Fruit fly (Drosophila melanogaster) whole organism, larva: ENCODE results near the gene CG13044.

Experiments used
- noc ChIP-seq: fragments of 200-800 bp; sonication (Bioruptor generic); optimal IDR thresholded peaks from 3 replicates; lab custom pipeline; 2019; ENCODE audit warnings: missing biosample characterization, mild to moderate bottlenecking, missing genetic modification characterization, moderate library complexity

The CG13044 gene

dm6 chr3L:16326657-16327056, 23.7 kb upstream of the CG13044 start, which contains the start of the genes CG13040 and CG13039:
Gene CG13040, minus strand, starts transcription at chr3L:16326757.
Gene CG13039, minus strand, starts transcription at chr3L:16326762.
- TF ChIP-seq noc (tag; lab: Kevin White, UChicago): no peak

- TF ChIP-seq noc (tag; lab: Kevin White, UChicago): no peak
Measured at dm6 chr3L:16323372-16323771, 20.4 kb upstream of the CG13044 start, which contains the start of gene CG13059. Gene CG13059, plus strand, starts transcription at chr3L:16323672.

dm6 chr3L:16321172-16321571, 18.2 kb upstream of the CG13044 start, which contains the start of gene CG42718:
Gene CG42718, minus strand, starts transcription at chr3L:16321272.
- no peak for TF ChIP-seq noc (tag; lab: Kevin White, UChicago)

DNA sequence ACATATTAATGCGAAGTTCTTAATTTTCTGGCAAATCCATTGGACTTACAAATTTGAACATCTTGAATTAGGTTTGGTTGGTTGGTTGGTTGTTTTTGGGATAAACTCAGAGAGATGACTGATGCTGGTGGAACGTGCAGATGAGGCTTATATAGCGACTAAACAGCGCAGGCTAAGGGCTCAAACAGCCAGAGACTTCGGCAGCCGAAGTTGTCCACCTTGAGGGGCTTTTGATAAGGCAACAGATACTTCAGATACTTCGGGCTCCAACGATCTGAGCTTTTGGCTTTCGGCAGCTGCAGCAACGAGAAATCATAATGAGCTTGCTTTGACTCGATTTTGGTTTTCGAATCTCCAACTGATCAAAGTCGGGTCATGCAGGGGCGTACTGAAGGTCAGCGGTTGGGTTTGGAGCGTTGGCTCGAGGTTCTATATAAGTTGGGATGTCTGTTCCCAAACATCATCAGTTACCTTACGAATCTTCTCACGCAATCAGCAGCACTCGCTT, 16.5 kb upstream of the CG13044 start, which contains the start of the genes CG13041 and CG13060:
TSS of gene CG13041 (minus strand) at position 128 of the 508 bp plus-strand sequence.
TSS of gene CG13060 (plus strand) at position 458 of the 508 bp plus-strand sequence.
- TF ChIP-seq noc (tag; lab: Kevin White, UChicago): no peak

DNA sequence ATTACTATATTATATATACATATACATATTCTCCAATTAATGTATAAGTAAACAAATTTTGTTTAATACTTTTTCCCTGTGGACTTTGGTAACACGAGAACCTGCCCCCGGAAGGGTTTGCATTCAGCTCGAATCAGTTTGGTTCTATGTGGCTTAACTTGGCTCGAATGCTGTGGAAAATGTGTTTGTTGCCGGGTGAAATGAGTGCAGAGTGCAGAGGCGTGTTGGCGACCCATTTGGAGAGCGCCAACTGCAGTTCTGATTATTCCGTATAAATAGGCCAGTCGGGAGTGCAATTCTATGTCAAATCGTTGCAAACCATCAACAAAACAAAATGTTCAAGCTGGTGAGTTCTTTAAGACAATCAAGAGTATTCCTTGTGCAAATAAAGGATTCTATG, 14.7 kb upstream of the CG13044 start, which contains the start of gene Nplp3:
TSS of gene Nplp3 (plus strand) at position 301 of the 400 bp plus-strand sequence.
- TF ChIP-seq noc (tag; lab: Kevin White, UChicago): no peak

dm6 chr3L:16313985-16314384, 11.0 kb upstream of the CG13044 start, which contains the start of gene CG13062:
Gene CG13062, plus strand, starts transcription at chr3L:16314285.
- no peak for TF ChIP-seq noc (tag; lab: Kevin White, UChicago)

DNA sequence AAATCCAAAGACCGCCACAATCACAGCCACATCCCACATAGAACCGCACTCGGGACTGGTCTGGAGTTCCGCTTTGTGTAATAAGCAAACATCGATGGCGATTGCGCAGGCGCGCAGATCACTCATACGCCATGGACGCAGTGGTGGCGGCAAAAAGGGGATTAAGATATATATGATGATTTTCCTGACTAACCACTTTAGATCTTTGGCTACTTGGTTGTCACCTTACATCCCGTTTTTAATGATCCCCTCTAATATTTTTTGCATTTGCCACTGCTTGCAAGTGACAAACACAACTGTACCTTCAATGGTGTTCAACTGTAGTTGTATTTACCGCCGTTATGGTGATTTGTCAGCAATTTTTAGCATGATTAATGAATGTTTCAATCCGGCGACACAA, 7.0 kb upstream of the CG13044 start:
- TF ChIP-seq noc (tag; lab: Kevin White, UChicago): peak; percentile 61

DNA sequence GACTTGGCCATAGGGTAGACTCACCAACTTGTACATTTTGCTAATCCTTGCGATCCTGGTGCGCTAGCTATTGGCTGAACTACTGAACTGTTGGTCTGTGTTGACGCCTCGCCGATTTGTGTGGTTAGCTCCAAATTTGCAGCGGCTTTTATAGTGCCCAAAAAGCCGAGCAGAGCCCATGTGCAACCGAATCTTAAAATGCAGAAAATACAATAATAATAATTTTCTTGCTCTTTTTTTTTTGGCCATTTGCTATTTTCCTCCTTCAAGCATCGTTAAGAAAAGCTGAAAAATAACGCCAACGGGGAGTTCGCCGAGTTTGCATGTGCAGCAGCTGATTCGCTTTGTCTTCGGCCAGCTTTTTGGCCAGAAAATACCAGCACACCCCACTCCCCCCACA, 5.4 kb upstream of the CG13044 start, which contains the start of gene CG13042:
TSS of gene CG13042 (minus strand) at position 101 of the 400 bp plus-strand sequence.
- no peak for TF ChIP-seq noc (tag; lab: Kevin White, UChicago)

DNA sequence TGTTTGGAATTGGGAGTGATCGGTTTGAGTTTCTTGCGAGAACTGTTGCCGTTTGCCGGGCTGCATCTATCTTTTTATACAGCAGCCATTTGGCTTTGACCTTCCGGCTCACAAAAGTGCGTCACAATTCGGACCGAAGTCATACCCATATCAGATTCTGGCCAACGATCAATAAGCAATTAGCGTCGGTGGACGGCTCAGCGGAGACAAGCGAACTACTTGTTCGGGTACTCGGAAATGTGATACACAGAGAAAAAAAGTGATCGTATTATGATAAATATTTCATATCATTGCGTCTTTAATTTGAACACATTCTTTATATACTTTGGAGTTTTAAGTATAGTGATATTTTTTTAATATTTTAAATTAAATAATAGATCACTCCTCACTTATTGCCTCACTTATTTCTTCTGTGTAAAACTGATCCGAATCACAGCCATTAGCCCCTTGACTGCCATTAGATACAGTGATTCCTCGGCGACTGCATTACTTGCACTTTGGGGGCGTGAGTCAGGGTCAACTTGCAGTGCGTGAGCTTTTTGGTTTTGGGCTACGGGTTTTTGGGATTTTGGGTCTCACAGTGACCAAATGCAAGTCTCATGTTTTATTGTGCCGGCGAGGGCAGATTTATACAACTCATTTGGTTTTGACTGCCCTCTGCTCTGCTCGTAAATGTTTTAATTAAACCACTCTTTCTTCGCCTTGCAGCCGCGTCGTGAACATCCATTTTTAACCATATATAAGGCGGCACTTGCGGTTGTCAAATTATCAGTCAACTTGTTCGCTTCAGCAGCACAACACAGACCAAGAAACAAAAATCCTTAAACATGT, 3.1 kb upstream of the CG13044 start, which contains the start of the genes CG13043 and CG13063:
TSS of gene CG13043 (minus strand) at position 51 of the 831 bp plus-strand sequence.
TSS of gene CG13063 (plus strand) at position 781 of the 831 bp plus-strand sequence.
- no peak for TF ChIP-seq noc (tag; lab: Kevin White, UChicago)

dm6 chr3L:16303982-16304381, 1.0 kb upstream of the CG13044 start, which contains the start of gene CG43249:
Gene CG43249, plus strand, starts transcription at chr3L:16304282.
- TF ChIP-seq noc (tag; lab: Kevin White, UChicago): no peak

DNA sequence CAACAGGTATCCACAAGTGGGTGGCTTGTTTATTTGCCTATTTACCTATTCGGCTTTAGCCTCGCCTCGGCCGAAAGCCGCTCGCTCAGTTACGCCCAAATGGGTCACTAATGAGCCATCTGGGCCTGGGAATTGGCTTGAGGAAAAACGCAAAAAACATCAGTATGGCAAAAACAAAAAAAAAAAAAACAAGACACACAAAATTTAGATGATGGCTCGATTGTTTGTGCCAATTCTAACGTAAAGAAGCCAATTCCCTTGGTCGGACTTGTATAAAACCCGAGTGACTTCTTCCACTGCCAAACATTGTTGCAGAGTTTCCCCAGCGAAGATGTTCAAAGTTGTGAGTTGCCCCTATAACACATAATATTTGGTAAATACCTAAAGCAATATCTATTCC, 1.8 kb downstream of the CG13044 start, which contains the start of gene CG4982:
TSS of gene CG4982 (plus strand) at position 301 of the 400 bp plus-strand sequence.
- TF ChIP-seq noc (tag; lab: Kevin White, UChicago): no peak

- no peak for TF ChIP-seq noc (tag; lab: Kevin White, UChicago)
Measured at dm6 chr3L:16295447-16295846, 7.5 kb downstream of the CG13044 start, which contains the start of gene CG4962. Gene CG4962, minus strand, starts transcription at chr3L:16295547.

DNA sequence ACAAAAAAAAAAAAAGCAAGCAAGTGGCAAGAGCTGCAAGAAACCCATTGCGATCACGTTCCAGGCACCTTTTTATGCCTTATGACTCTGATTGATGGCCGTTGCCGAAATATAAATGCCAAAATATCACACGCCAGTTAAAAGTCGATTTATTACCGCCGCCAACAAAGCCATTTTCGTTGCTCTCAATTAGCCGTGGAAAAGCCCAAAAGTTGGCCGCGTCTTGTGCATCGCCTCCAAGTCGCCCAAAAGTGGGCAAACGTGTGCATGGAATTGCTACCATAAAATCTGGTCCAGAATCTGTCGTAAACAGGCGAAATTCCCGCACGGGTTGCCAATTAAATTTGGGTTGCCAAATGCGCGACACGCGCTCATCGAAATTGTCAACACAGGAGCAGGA, 11.3 kb downstream of the CG13044 start:
- no peak for TF ChIP-seq noc (tag; lab: Kevin White, UChicago)

dm6 chr3L:16290850-16291249, 12.1 kb downstream of the CG13044 start, which contains the start of gene CG13045:
Gene CG13045, minus strand, starts transcription at chr3L:16290950.
- TF ChIP-seq noc (tag; lab: Kevin White, UChicago): no peak

- no peak for TF ChIP-seq noc (tag; lab: Kevin White, UChicago)
Measured at dm6 chr3L:16289067-16289466, 13.9 kb downstream of the CG13044 start.

DNA sequence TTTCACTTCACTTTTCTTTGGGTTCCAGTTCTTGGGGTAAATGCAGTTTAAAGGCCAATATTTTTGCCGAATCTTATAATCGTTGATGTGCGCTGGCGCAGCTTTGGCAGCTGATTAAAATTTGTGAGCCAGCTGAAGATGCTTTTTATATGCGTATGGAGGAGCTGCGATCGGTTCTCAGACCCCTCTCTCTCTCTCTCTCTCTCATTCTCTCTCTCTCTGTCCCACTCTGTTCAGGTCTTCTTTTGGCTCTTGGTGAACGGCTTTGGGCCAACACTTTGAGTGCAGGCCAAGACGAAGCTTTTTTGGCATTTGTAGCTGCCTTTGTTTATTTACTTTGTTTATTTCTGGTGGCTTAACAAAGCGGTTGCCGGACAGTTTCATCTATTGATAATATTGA, 14.7 kb downstream of the CG13044 start, which contains the start of gene CG13046:
TSS of gene CG13046 (minus strand) at position 101 of the 400 bp plus-strand sequence.
- TF ChIP-seq noc (tag; lab: Kevin White, UChicago): no peak
